Worm (Caenorhabditis elegans) whole organism, L2 larva: ENCODE results near the gene vps-39.
"Not testable (repeated sequence)": the region's sequence is repeated elsewhere in the genome, so short reads cannot be mapped to it uniquely, and the experiment has no call there.

Experiments
- C34F6.9 ChIP-seq: fragments of 150-350 bp; optimal IDR thresholded peaks from 2 replicates; lab custom pipeline; 2014; ENCODE audit warnings: missing biosample characterization, missing genetic modification characterization
- F13H6.1 ChIP-seq: sonication (generic microtip); optimal IDR thresholded peaks from 2 replicates; lab custom pipeline; 2016; ENCODE audit warnings: missing genetic modification characterization, missing compliant biosample characterization
- R02D3.7 ChIP-seq: fragments of 150-350 bp; optimal IDR thresholded peaks from 2 replicates; lab custom pipeline; 2014; ENCODE audit warnings: missing biosample characterization, missing genetic modification characterization
- Y55F3AM.14 ChIP-seq: fragments of 200-800 bp; sonication (Bioruptor generic); optimal IDR thresholded peaks from 2 replicates; lab custom pipeline; 2018; ENCODE audit warnings: mild to moderate bottlenecking, missing genetic modification characterization, missing compliant biosample characterization
- ZK546.5 ChIP-seq: sonication (generic microtip); optimal IDR thresholded peaks from 2 replicates; lab custom pipeline; 2017; ENCODE audit warnings: missing biosample characterization, missing genetic modification characterization
- aly-2 ChIP-seq: fragments of 150-350 bp; optimal IDR thresholded peaks from 2 replicates; lab custom pipeline; 2014; ENCODE audit warnings: missing biosample characterization, missing genetic modification characterization
- blmp-1 ChIP-seq: sonication (generic microtip); optimal IDR thresholded peaks from 2 replicates; lab custom pipeline; 2017; ENCODE audit warnings: missing genetic modification characterization, mild to moderate bottlenecking, missing compliant biosample characterization, antibody characterized with exemption, moderate library complexity; ENCODE audit not compliant: insufficient read depth
- ceh-16 ChIP-seq: fragments of 150-350 bp; optimal IDR thresholded peaks from 2 replicates; lab custom pipeline; 2014; ENCODE audit warnings: missing biosample characterization, missing genetic modification characterization
- ceh-82 ChIP-seq: fragments of 150-350 bp; optimal IDR thresholded peaks from 2 replicates; lab custom pipeline; 2014; ENCODE audit warnings: missing biosample characterization, missing genetic modification characterization
- crh-2 ChIP-seq: sonication (generic microtip); optimal IDR thresholded peaks from 2 replicates; lab custom pipeline; 2017; ENCODE audit warnings: missing biosample characterization, missing genetic modification characterization
- dmd-4 ChIP-seq: sonication (generic microtip); optimal IDR thresholded peaks from 2 replicates; lab custom pipeline; 2017; ENCODE audit warnings: missing biosample characterization, missing genetic modification characterization
- egl-27 ChIP-seq: sonication (generic microtip); optimal IDR thresholded peaks from 3 replicates; lab custom pipeline; 2017; ENCODE audit warnings: missing biosample characterization, missing genetic modification reagents, missing genetic modification characterization
- elt-1 ChIP-seq: fragments of 150-350 bp; optimal IDR thresholded peaks from 2 replicates; lab custom pipeline; 2014; ENCODE audit warnings: missing biosample characterization, missing genetic modification characterization
- elt-3 ChIP-seq: sonication (generic microtip); optimal IDR thresholded peaks from 2 replicates; lab custom pipeline; 2017; ENCODE audit warnings: missing biosample characterization, missing genetic modification characterization
- fos-1 ChIP-seq: fragments of 150-350 bp; optimal IDR thresholded peaks from 2 replicates; lab custom pipeline; 2014; ENCODE audit warnings: missing biosample characterization, missing genetic modification characterization
- gmeb-1 ChIP-seq: fragments of 150-350 bp; optimal IDR thresholded peaks from 2 replicates; lab custom pipeline; 2014; ENCODE audit warnings: missing biosample characterization, missing genetic modification characterization
- lin-11 ChIP-seq: fragments of 150-350 bp; sonication (generic microtip); optimal IDR thresholded peaks from 2 replicates; lab custom pipeline; 2014; ENCODE audit warnings: missing biosample characterization, missing genetic modification characterization, inconsistent platforms, mixed read lengths
- lin-13 ChIP-seq: fragments of 150-350 bp; optimal IDR thresholded peaks from 2 replicates; lab custom pipeline; 2014; ENCODE audit warnings: missing biosample characterization, missing genetic modification reagents, missing genetic modification characterization
- lin-39 ChIP-seq: fragments of 150-350 bp; optimal IDR thresholded peaks from 2 replicates; lab custom pipeline; 2014; ENCODE audit warnings: missing biosample characterization, missing genetic modification reagents, missing genetic modification characterization
- lsy-2 ChIP-seq, 2 experiments: fragments of 150-350 bp in 1 of 2; sonication (generic microtip) in 1 of 2; optimal IDR thresholded peaks; 2 replicates each; lab custom pipeline; 2014 to 2017; ENCODE audit warnings: missing biosample characterization in 2 of 2, missing genetic modification characterization in 2 of 2
- mab-5 ChIP-seq: fragments of 150-350 bp; optimal IDR thresholded peaks from 2 replicates; lab custom pipeline; 2014; ENCODE audit warnings: missing biosample characterization, missing genetic modification characterization
- mdl-1 ChIP-seq, 2 experiments: fragments of 150-350 bp in 1 of 2; sonication (generic microtip) in 1 of 2; optimal IDR thresholded peaks; 2 replicates each; lab custom pipeline; 2017; ENCODE audit warnings: missing biosample characterization in 2 of 2, missing genetic modification characterization in 2 of 2
- nhr-10 ChIP-seq: sonication (generic microtip); optimal IDR thresholded peaks from 2 replicates; lab custom pipeline; 2017; ENCODE audit warnings: missing biosample characterization, missing genetic modification characterization
- nhr-129 ChIP-seq: fragments of 150-350 bp; optimal IDR thresholded peaks from 2 replicates; lab custom pipeline; 2014; ENCODE audit warnings: missing biosample characterization, missing genetic modification characterization
- nhr-21 ChIP-seq: fragments of 150-350 bp; optimal IDR thresholded peaks from 2 replicates; lab custom pipeline; 2014; ENCODE audit warnings: missing biosample characterization, missing genetic modification characterization
- nhr-237 ChIP-seq: fragments of 150-350 bp; optimal IDR thresholded peaks from 2 replicates; lab custom pipeline; 2014; ENCODE audit warnings: missing biosample characterization, missing genetic modification characterization
- nhr-25 ChIP-seq: fragments of 150-350 bp; sonication (generic microtip); optimal IDR thresholded peaks from 3 replicates; lab custom pipeline; 2014; ENCODE audit warnings: missing biosample characterization, missing genetic modification characterization
- nhr-77 ChIP-seq: fragments of 150-350 bp; optimal IDR thresholded peaks from 2 replicates; lab custom pipeline; 2014; ENCODE audit warnings: missing biosample characterization, missing genetic modification characterization
- sem-4 ChIP-seq: fragments of 150-350 bp; optimal IDR thresholded peaks from 2 replicates; lab custom pipeline; 2014; ENCODE audit warnings: missing biosample characterization, missing genetic modification reagents, missing genetic modification characterization
- skn-1 ChIP-seq: sonication (generic microtip); optimal IDR thresholded peaks from 2 replicates; lab custom pipeline; 2017; ENCODE audit warnings: missing biosample characterization, missing genetic modification characterization
- sma-3 ChIP-seq: sonication (generic microtip); optimal IDR thresholded peaks from 2 replicates; lab custom pipeline; 2016; ENCODE audit warnings: missing genetic modification reagents, missing genetic modification characterization, missing compliant biosample characterization
- sma-9 ChIP-seq, 2 experiments: fragments of 150-350 bp in 1 of 2; sonication (generic microtip) in 1 of 2; optimal IDR thresholded peaks; 2 replicates each; lab custom pipeline; 2014 to 2016; ENCODE audit warnings: missing genetic modification characterization in 2 of 2, mild to moderate bottlenecking in 1 of 2, missing biosample characterization in 1 of 2, missing compliant biosample characterization in 1 of 2, missing genetic modification reagents in 1 of 2, moderate library complexity in 1 of 2
- snpc-4 ChIP-seq: fragments of 150-350 bp; optimal IDR thresholded peaks from 2 replicates; lab custom pipeline; 2014; ENCODE audit warnings: missing biosample characterization, missing genetic modification characterization
- unc-39 ChIP-seq: fragments of 150-350 bp; optimal IDR thresholded peaks from 2 replicates; lab custom pipeline; 2014; ENCODE audit warnings: missing biosample characterization, missing genetic modification characterization
- unc-55 ChIP-seq: fragments of 150-350 bp; sonication (generic microtip); optimal IDR thresholded peaks from 3 replicates; lab custom pipeline; 2014; ENCODE audit warnings: missing biosample characterization, missing genetic modification reagents, missing genetic modification characterization
- unc-62 ChIP-seq: fragments of 150-350 bp; optimal IDR thresholded peaks from 2 replicates; lab custom pipeline; 2014; ENCODE audit warnings: missing biosample characterization, missing genetic modification reagents, missing genetic modification characterization
- zag-1 ChIP-seq: fragments of 150-350 bp; optimal IDR thresholded peaks from 2 replicates; lab custom pipeline; 2014; ENCODE audit warnings: missing biosample characterization, missing genetic modification characterization
- ztf-4 ChIP-seq: fragments of 150-350 bp; optimal IDR thresholded peaks from 2 replicates; lab custom pipeline; 2014; ENCODE audit warnings: missing biosample characterization, missing genetic modification characterization

vps-39 gene

DNA sequence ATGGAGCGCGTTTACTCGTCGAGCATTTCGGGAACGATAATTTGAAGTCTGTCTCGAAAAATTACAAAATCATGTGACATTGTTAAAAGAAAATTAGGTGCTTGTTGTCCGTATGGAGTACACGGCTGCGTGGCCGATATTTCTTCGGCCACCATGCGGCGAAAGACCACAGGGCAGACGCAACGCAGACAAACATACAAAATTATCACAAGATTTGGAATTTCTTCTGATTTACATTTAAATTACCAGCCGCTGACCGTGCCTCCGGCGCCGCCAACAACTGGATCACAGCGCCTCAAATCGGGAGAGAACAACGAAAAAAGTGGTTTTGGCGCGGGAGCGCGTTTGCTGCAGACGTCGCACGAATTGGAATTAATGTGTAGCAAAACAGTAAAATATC is 16.9 kb upstream of the vps-39 start:
- TF ChIP-seq lin-13 (GFP tag; lab: Kevin White, UChicago): peak; percentile 87
- peak; percentile 69 for TF ChIP-seq zag-1 (tag; lab: Kevin White, UChicago)
- TF ChIP-seq egl-27 (tag; lab: Kevin White, UChicago): peak; percentile 76
- TF ChIP-seq skn-1 (tag; lab: Kevin White, UChicago): peak; percentile 13
- TF ChIP-seq nhr-237 (tag; lab: Kevin White, UChicago): peak; percentile 33
- peak; percentile 97 for TF ChIP-seq nhr-21
- TF ChIP-seq ztf-4: peak; percentile 84
- TF ChIP-seq dmd-4 (tag; lab: Kevin White, UChicago): peak; percentile 60
- TF ChIP-seq ZK546.5 (tag; lab: Kevin White, UChicago): peak; percentile 35
- peak; percentile 90 for TF ChIP-seq nhr-25 (tag; lab: Kevin White, UChicago)
- TF ChIP-seq sem-4 (tag; lab: Kevin White, UChicago): peak; percentile 93
- TF ChIP-seq fos-1: peak; percentile 83
- TF ChIP-seq sma-9 (GFP tag; optimal IDR thresholded peaks at IDR 0.05; lab: Kevin White, UChicago): peak; percentile 99
- TF ChIP-seq sma-9 (tag; optimal IDR thresholded peaks at IDR 0.05; lab: Kevin White, UChicago): not testable (repeated sequence)
- peak; percentile 48 for TF ChIP-seq R02D3.7 (tag; lab: Kevin White, UChicago)
- peak; percentile 39 for TF ChIP-seq nhr-10
- peak; percentile 88 for TF ChIP-seq gmeb-1 (tag; lab: Kevin White, UChicago)
- peak; percentile 58 to 68 for TF ChIP-seq mdl-1 (tag; optimal IDR thresholded peaks at IDR 0.05; lab: Kevin White, UChicago)
- peak; percentile 67 for TF ChIP-seq mab-5 (tag; lab: Kevin White, UChicago)
- peak; percentile 68 for TF ChIP-seq snpc-4 (tag; lab: Kevin White, UChicago)
- TF ChIP-seq nhr-129 (tag; lab: Kevin White, UChicago): peak; percentile 68
- TF ChIP-seq Y55F3AM.14 (GFP tag; lab: Kevin White, UChicago): peak; percentile 86
- peak; percentile 93 for TF ChIP-seq crh-2 (tag; lab: Kevin White, UChicago)
- TF ChIP-seq ceh-82 (tag; lab: Kevin White, UChicago): peak; percentile 67
- peak; percentile 55 for TF ChIP-seq unc-62 (GFP tag; lab: Kevin White, UChicago)
- peak; percentile 98 for TF ChIP-seq sma-3 (GFP tag; lab: Kevin White, UChicago)
- TF ChIP-seq F13H6.1: peak; percentile 96
- peak; percentile 91 for TF ChIP-seq C34F6.9 (tag; lab: Kevin White, UChicago)
- TF ChIP-seq nhr-77: peak; percentile 7
- TF ChIP-seq lsy-2 (tag; optimal IDR thresholded peaks at IDR 0.05; lab: Kevin White, UChicago): peak; percentile 82 to 93
- TF ChIP-seq unc-55 (GFP tag; lab: Kevin White, UChicago): peak; percentile 78
- peak; percentile 94 for TF ChIP-seq lin-11 (tag; lab: Kevin White, UChicago)
- peak; percentile 89 for TF ChIP-seq ceh-16 (tag; lab: Kevin White, UChicago)
- TF ChIP-seq blmp-1 (tag; lab: Kevin White, UChicago): peak; percentile 80

DNA sequence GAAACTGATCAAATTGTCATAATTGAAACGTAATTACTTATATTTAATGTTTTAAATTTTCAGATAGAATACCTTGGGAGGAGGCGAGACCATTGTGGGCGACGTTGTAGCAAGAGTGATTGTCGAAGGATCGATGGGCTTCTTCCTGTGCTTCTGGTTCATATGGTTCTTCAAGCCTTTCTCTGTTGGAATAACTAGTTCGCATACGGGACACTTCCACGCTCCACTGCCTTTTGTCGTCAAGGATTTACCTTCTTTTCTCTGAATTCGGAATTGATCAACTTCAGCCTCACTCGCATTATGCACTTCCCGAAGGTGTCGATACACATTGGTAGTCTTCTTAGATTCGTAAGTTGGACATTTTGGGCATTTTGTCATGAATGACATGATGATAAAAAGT is 11.1 kb upstream of the vps-39 start, which contains the start of gene F58D12.1:
F58D12.1 (plus strand) TSS at position 301 of the 400 bp plus-strand sequence.
- TF ChIP-seq elt-3, nhr-25, unc-39 (tag; lab: Kevin White, UChicago): not testable (repeated sequence)
- TF ChIP-seq, all 48 proteins: peak for 0; not testable (repeated sequence) for 48

DNA sequence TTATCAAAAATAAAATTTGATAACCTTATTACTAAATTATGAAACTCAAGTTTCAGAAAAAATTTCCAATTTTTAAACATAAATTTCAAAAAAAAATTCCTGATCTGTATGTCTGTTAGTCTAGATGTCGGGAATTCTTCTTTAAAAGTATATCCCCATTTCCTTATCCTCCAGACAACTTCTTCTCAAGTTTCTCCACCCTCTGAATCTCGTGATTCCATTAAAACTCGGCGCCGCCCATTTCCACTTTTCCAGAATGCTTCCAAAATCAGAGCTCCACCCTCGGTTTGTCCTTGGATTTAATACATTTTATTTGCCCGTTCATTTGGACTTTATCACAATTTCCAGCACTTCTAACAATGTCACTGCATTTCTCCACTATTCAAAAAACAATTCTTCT is 4.5 kb downstream of the vps-39 start, which contains the start of gene ins-10:
ins-10 (plus strand) TSS at position 301 of the 400 bp plus-strand sequence.
- TF ChIP-seq sma-3 (GFP tag; lab: Kevin White, UChicago): no peak
- TF ChIP-seq mab-5 (tag; lab: Kevin White, UChicago): no peak
- TF ChIP-seq F13H6.1: no peak
- TF ChIP-seq sma-9 (GFP tag; optimal IDR thresholded peaks at IDR 0.05; lab: Kevin White, UChicago): no peak
- TF ChIP-seq sma-9 (tag; optimal IDR thresholded peaks at IDR 0.05; lab: Kevin White, UChicago): no peak
- TF ChIP-seq ceh-16 (tag; lab: Kevin White, UChicago): no peak
- TF ChIP-seq egl-27 (tag; lab: Kevin White, UChicago): no peak
- no peak for TF ChIP-seq fos-1
- TF ChIP-seq crh-2 (tag; lab: Kevin White, UChicago): no peak
- no peak for TF ChIP-seq unc-55 (GFP tag; lab: Kevin White, UChicago)
- TF ChIP-seq lin-11 (tag; lab: Kevin White, UChicago): no peak
- no peak for TF ChIP-seq lsy-2 (tag; optimal IDR thresholded peaks at IDR 0.05; lab: Kevin White, UChicago)
- no peak for TF ChIP-seq lin-39
- no peak for TF ChIP-seq unc-39 (tag; lab: Kevin White, UChicago)
- no peak for TF ChIP-seq elt-1 (tag; lab: Kevin White, UChicago)
- no peak for TF ChIP-seq aly-2 (tag; lab: Kevin White, UChicago)
- TF ChIP-seq snpc-4 (tag; lab: Kevin White, UChicago): no peak
- TF ChIP-seq gmeb-1 (tag; lab: Kevin White, UChicago): no peak
- TF ChIP-seq dmd-4 (tag; lab: Kevin White, UChicago): no peak
